Worm (Caenorhabditis elegans) whole organism, mixed stage, embryonic: ENCODE data around the gene T13C5.2.

Experiments
- blmp-1 ChIP-seq: fragments of 150-350 bp; optimal IDR thresholded peaks from 2 replicates; lab custom pipeline; 2014; ENCODE audit warnings: missing biosample characterization, missing genetic modification characterization
- ceh-39 ChIP-seq: fragments of 150-350 bp; optimal IDR thresholded peaks from 2 replicates; lab custom pipeline; 2014; ENCODE audit warnings: missing biosample characterization, missing genetic modification characterization
- elt-1 ChIP-seq: sonication (generic microtip); optimal IDR thresholded peaks from 2 replicates; lab custom pipeline; 2017; ENCODE audit warnings: missing genetic modification characterization, mild to moderate bottlenecking, missing compliant biosample characterization, antibody characterized with exemption, moderate library complexity, borderline replicate concordance; ENCODE audit not compliant: insufficient read depth
- hlh-1 ChIP-seq: fragments of 150-350 bp; optimal IDR thresholded peaks from 2 replicates; lab custom pipeline; 2014; ENCODE audit warnings: missing biosample characterization, missing genetic modification reagents, missing genetic modification characterization
- lin-13 ChIP-seq: fragments of 150-350 bp; optimal IDR thresholded peaks from 2 replicates; lab custom pipeline; 2014; ENCODE audit warnings: missing biosample characterization, missing genetic modification characterization
- lsy-2 ChIP-seq: fragments of 150-350 bp; optimal IDR thresholded peaks from 2 replicates; lab custom pipeline; 2014; ENCODE audit warnings: missing biosample characterization, missing genetic modification characterization
- nhr-237 ChIP-seq: fragments of 150-350 bp; optimal IDR thresholded peaks from 2 replicates; lab custom pipeline; 2014; ENCODE audit warnings: missing biosample characterization, missing genetic modification characterization
- nhr-28 ChIP-seq: fragments of 150-350 bp; optimal IDR thresholded peaks from 2 replicates; lab custom pipeline; 2014; ENCODE audit warnings: missing biosample characterization, missing genetic modification characterization
- pha-4 ChIP-seq: fragments of 150-350 bp; optimal IDR thresholded peaks from 2 replicates; lab custom pipeline; 2018; ENCODE audit warnings: missing biosample characterization, missing genetic modification reagents, missing genetic modification characterization
- unc-120 ChIP-seq: sonication (generic microtip); optimal IDR thresholded peaks from 2 replicates; lab custom pipeline; 2017; ENCODE audit warnings: missing genetic modification characterization, missing compliant biosample characterization; ENCODE audit not compliant: poor library complexity, severe bottlenecking

DNA sequence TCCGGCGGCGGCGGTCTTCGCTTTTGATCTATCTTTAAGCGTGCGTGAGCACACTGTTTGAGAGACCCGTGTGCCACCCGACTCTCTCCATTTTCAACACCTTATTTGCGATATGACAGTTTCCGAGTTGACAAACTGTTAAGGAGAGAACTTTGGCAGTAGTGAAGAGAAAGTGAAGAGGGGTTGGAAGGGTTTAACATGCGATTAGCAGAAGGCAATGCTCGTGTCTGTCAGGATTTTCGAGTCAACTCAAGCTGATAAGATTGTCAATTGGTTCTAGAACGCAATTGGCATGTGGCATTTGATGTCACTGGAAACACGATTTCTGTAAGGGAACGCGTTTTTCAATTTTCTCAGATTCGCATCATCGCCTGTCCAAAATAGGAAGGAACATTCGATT, 17.4 kb upstream of the T13C5.2 start:
- TF ChIP-seq lsy-2 (tag; lab: Kevin White, UChicago) = no peak
- TF ChIP-seq blmp-1 (tag; lab: Kevin White, UChicago) = no peak
- no peak for TF ChIP-seq nhr-237 (tag; lab: Kevin White, UChicago)
- TF ChIP-seq unc-120 (tag; lab: Kevin White, UChicago) = no peak
- no peak for TF ChIP-seq ceh-39 (tag; lab: Kevin White, UChicago)
- no peak for TF ChIP-seq hlh-1
- TF ChIP-seq nhr-28 (tag; lab: Kevin White, UChicago) = no peak
- TF ChIP-seq elt-1 = no peak
- no peak for TF ChIP-seq pha-4
- no peak for TF ChIP-seq lin-13 (tag; lab: Kevin White, UChicago)
